Worm (Caenorhabditis elegans) whole organism, L4/young adult: ENCODE results near the gene mct-5.
"Not testable (repeated sequence)": the region's sequence is repeated elsewhere in the genome, so short reads cannot be mapped to it uniquely, and the experiment has no call there.

ENCODE experiments used
- W03F9.2 ChIP-seq: fragments of 150-350 bp; optimal IDR thresholded peaks from 2 replicates; lab custom pipeline; 2014; ENCODE audit warnings: missing biosample characterization, missing genetic modification characterization
- dao-5 ChIP-seq: sonication (generic microtip); optimal IDR thresholded peaks from 2 replicates; lab custom pipeline; 2016; ENCODE audit warnings: missing genotype, missing genetic modification characterization, moderate library complexity, missing compliant biosample characterization
- him-1 ChIP-seq: sonication (generic microtip); optimal IDR thresholded peaks from 2 replicates; lab custom pipeline; 2016; ENCODE audit warnings: missing genotype, missing genetic modification reagents, missing genetic modification characterization, missing compliant biosample characterization

The mct-5 gene

ce11 chrII:7084021-7084420, 14.4 kb downstream of the mct-5 start, which contains the start of the genes T02G5.14 and T02G5.15:
Gene T02G5.14 (plus strand): TSS chrII:7084321.
Gene T02G5.15 (plus strand): TSS chrII:7084321.
- TF ChIP-seq dao-5 (tag; lab: Kevin White, UChicago); W03F9.2 (tag; lab: Kevin White, UChicago); him-1: not testable (repeated sequence)

- no peak for TF ChIP-seq him-1
- TF ChIP-seq W03F9.2 (tag; lab: Kevin White, UChicago): no peak
- TF ChIP-seq dao-5 (tag; lab: Kevin White, UChicago): no peak
These were observed 22.7 kb downstream of the mct-5 start, which contains the start of gene T02G5.7 for ce11 chrII:7075564-7076228. Gene T02G5.7 (plus strand): TSS chrII:7075614.

DNA sequence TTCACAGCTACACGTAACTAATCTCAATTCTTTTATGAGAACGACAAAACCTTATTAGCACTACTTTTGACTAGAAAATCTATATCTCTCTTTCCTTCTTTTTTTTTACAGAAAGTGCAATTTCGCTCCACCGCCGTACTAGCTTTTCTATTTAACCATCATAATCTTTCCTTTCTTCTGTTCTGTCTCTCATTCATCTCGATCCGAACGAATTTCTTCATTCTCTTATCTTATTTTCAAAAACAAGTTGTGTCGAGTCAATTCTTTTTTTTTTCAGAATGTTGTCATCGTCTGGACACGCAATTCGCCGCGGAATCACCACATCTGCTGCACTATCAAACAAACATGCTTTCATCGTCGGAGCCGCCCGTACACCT, 24.9 kb downstream of the mct-5 start, which contains the start of gene kat-1:
kat-1 (plus strand) TSS at position 278 of the 377 bp plus-strand sequence.
- TF ChIP-seq dao-5 (tag; lab: Kevin White, UChicago) (no peak), him-1 (no peak), W03F9.2 (tag; lab: Kevin White, UChicago) (no peak)

DNA sequence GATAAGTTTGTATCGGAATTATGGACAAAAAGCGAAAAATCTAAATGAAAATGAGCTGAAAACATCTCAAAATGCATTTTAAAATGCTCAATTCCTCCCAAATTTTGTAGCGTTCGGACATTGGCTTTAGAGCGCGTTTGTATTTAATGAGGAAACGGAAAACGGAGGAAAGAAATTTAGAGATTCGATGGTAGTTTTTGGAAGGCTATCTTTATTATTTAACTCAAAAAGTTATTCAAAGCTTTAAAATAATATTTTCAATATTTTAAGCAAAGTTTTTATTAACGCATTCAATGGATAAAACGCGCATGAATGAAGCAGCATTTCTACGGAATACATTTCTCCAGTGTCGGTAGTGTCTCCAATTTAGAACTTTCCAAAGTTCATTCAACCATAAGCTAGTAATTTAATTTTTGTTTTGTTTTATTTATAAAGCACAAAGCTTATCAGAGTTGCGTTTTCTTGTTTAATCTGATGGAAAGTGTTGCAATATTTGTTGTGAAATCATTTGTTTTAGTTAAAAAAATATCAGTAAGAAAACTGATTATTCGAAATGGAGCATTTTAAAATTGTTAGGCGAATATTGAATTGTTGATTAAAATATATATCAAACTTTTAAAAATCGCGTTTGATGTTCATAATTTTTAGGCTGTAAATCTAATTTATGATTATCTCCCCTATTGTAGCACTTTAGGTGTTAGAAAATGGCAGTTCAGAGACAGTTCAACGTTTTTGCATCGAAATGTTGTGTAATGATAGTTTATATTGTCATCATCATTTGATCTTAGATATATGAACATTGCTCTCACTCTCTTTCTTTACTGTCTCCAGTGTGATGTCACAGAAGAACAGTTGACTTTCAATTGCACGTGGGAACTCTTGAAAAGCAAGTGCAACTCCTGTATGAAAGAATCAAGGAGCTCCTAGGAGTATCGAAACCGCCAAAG, 25.5 kb downstream of the mct-5 start:
- no peak for TF ChIP-seq dao-5 (tag; lab: Kevin White, UChicago)
- peak; percentile 58 for TF ChIP-seq W03F9.2 (tag; lab: Kevin White, UChicago)
- peak; percentile 11 for TF ChIP-seq him-1

ce11 chrII:7072315-7072589, 26.1 kb downstream of the mct-5 start, which contains the start of gene kars-1:
Gene kars-1 (minus strand): TSS chrII:7072415.
- TF ChIP-seq him-1 (no peak), W03F9.2 (tag; lab: Kevin White, UChicago) (no peak), dao-5 (tag; lab: Kevin White, UChicago) (no peak)

DNA sequence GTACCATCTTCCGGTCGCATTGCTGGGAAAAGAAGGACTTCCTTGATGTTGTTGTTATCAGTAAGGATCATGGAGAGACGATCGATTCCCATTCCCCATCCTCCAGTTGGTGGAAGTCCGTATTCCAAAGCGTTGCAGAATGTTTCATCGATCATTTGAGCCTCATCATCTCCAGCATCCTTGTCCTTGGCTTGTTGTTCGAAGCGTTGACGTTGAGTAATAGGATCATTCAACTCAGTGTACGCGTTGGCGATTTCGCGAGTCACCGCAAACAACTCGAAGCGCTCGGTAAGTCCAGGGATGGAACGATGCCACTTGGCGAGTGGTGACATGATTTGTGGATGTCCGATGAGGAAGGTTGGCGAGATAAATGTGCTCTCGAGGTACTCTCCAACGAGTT, 28.0 kb downstream of the mct-5 start:
- no peak for TF ChIP-seq him-1

- TF ChIP-seq him-1 (no peak), W03F9.2 (tag; lab: Kevin White, UChicago) (no peak), dao-5 (tag; lab: Kevin White, UChicago) (no peak)
These were observed 28.5 kb downstream of the mct-5 start, which contains the start of gene him-14 for ce11 chrII:7069866-7070265. Gene him-14 (minus strand): TSS chrII:7069966.

DNA sequence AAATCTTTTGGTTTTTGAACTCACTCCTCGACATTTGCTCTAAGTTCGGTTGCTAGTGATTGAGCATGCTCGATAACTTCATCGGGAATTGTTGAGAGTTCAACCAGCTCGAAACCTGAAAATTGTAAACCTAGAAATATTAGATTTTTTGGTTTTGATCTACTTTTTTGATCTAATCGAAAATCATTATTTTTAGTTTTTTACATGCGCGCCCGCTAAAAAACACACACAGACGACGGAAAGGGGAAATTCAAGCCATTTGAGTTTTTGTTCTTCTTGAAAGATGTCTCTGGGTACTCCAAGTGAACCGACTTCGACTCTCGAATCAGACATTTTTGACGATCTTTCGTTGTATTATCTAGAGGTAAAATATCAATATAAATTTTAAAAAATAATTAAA, 33.0 kb downstream of the mct-5 start, which contains the start of gene nos-2:
nos-2 (plus strand) TSS at position 228 of the 400 bp plus-strand sequence.
- TF ChIP-seq him-1 (no peak), W03F9.2 (tag; lab: Kevin White, UChicago) (no peak), dao-5 (tag; lab: Kevin White, UChicago) (no peak)

DNA sequence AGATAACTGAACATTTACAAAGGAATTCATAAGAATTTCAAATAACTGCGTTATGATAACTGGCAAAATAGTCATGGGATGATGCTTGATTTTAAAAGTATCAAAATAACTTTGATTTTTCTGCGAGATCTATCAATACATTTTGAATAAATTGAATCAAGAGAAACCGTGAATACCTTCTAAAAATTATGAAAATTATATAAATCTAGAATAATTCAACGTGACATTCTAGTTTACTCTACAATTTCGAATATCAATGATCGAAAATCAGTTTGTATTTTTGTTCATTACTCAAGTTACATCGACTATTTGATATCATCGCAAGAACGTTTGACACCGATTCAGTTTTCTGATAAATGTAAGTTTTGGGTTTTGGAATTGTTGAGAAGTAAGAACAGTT, 36.7 kb downstream of the mct-5 start, which contains the start of gene acs-6:
acs-6 (plus strand) TSS at position 301 of the 400 bp plus-strand sequence.
- TF ChIP-seq him-1 (no peak), dao-5 (tag; lab: Kevin White, UChicago) (no peak), W03F9.2 (tag; lab: Kevin White, UChicago) (no peak)

ce11 chrII:7060791-7061190, 37.6 kb downstream of the mct-5 start:
- TF ChIP-seq W03F9.2 (tag; lab: Kevin White, UChicago): no peak
- TF ChIP-seq him-1: no peak
- TF ChIP-seq dao-5 (tag; lab: Kevin White, UChicago): no peak

DNA sequence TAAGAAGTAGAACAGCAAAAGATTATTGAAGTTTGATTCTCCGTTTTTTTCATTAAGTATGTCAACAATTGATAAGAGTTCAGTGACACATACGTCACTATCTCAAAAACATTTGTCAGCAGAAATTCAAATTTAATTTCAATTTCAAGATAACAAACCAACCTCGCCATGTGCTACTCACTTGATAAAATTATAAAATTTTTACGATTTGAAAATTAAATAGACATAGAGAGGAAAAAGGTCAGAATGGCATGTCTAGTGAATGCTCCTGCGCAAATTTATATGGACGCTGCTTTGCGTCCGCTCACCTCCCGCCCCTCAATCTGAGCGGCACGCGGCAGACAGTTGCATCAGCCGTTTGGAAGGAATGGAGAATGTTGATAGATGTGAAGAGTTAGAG, 38.2 kb downstream of the mct-5 start:
- TF ChIP-seq dao-5 (tag; lab: Kevin White, UChicago) (no peak), him-1 (no peak), W03F9.2 (tag; lab: Kevin White, UChicago) (no peak)

ce11 chrII:7059274-7059757, 39.1 kb downstream of the mct-5 start:
- TF ChIP-seq him-1: no peak
- no peak for TF ChIP-seq dao-5 (tag; lab: Kevin White, UChicago)
- peak; percentile 21 for TF ChIP-seq W03F9.2 (tag; lab: Kevin White, UChicago)

- TF ChIP-seq W03F9.2 (tag; lab: Kevin White, UChicago) (no peak), him-1 (no peak), dao-5 (tag; lab: Kevin White, UChicago) (no peak)
These were observed 40.5 kb downstream of the mct-5 start, which contains the start of gene cth-2 for ce11 chrII:7057860-7058259. Gene cth-2 (minus strand): TSS chrII:7057960.

DNA sequence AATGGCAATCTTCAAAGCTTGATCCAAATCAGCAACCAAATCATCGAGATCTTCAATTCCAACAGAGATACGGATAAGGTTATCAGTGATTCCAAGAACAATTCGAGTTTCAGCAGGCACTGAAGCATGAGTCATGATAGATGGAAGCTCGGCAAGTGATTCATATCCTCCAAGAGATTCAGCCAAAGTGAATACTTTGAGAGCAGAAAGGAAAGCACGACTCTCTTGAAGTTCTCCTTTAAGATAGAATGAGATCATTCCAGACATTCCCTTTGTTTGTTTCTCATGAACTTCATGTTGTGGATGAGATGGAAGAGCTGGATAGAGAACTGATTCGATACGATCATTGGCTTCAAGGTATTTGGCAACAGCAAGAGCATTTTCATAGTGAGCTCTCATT, 42.1 kb downstream of the mct-5 start:
- TF ChIP-seq dao-5 (tag; lab: Kevin White, UChicago) (no peak), him-1 (no peak), W03F9.2 (tag; lab: Kevin White, UChicago) (no peak)
